Fruit fly (Drosophila melanogaster) whole organism, embryonic: ENCODE results near the gene CG14190.

ENCODE experiments used
- Abd-B ChIP-seq: fragments of 200-800 bp; sonication (Bioruptor generic); optimal IDR thresholded peaks from 2 replicates; lab custom pipeline; 2018; ENCODE audit warnings: missing biosample characterization, mild to moderate bottlenecking, missing genetic modification characterization, moderate library complexity
- Atf6 ChIP-seq: fragments of 200-800 bp; sonication (Bioruptor generic); IDR thresholded peaks from 2 replicates; pipeline ENCODE4 v1.3.6; 2022; ENCODE audit warnings: missing biosample characterization, missing genetic modification characterization
- BEAF-32 ChIP-seq: fragments of 200-800 bp; sonication (Bioruptor generic); optimal IDR thresholded peaks from 3 replicates; lab custom pipeline; 2017; ENCODE audit warnings: missing biosample characterization, missing genetic modification characterization, mild to moderate bottlenecking, moderate library complexity, missing genetic modification reagents
- Bteb2 ChIP-seq: fragments of 200-800 bp; sonication (Bioruptor generic); optimal IDR thresholded peaks from 2 replicates; lab custom pipeline; 2016; ENCODE audit warnings: missing biosample characterization, missing genetic modification characterization
- CG10431 ChIP-seq: fragments of 200-800 bp; sonication (Bioruptor generic); optimal IDR thresholded peaks from 3 replicates; lab custom pipeline; 2018; ENCODE audit warnings: missing biosample characterization, mild to moderate bottlenecking, missing genetic modification characterization
- CG10462 ChIP-seq: fragments of 200-800 bp; sonication (Bioruptor generic); optimal IDR thresholded peaks from 2 replicates; lab custom pipeline; 2016; ENCODE audit warnings: missing biosample characterization, missing genetic modification characterization
- CG10543 ChIP-seq: fragments of 200-800 bp; sonication (Bioruptor generic); optimal IDR thresholded peaks from 3 replicates; lab custom pipeline; 2017; ENCODE audit warnings: missing biosample characterization, mild to moderate bottlenecking, missing genetic modification characterization, moderate library complexity
- CG11093 ChIP-seq: fragments of 200-800 bp; sonication (Bioruptor generic); IDR thresholded peaks from 3 replicates; pipeline ENCODE4 v1.3.6; 2022; ENCODE audit warnings: missing biosample characterization, missing genetic modification characterization
- CG11560 ChIP-seq: fragments of 200-800 bp; sonication (Bioruptor generic); IDR thresholded peaks from 3 replicates; pipeline ENCODE4 v1.3.6; 2022; ENCODE audit warnings: missing biosample characterization, missing genetic modification characterization
- CG12104 ChIP-seq: fragments of 200-800 bp; sonication (Bioruptor generic); optimal IDR thresholded peaks from 3 replicates; lab custom pipeline; 2016; ENCODE audit warnings: missing biosample characterization, missing genetic modification characterization
- CG1233 ChIP-seq: fragments of 200-800 bp; sonication (Bioruptor generic); optimal IDR thresholded peaks from 4 replicates; lab custom pipeline; 2018; ENCODE audit warnings: missing biosample characterization, mild to moderate bottlenecking, missing genetic modification characterization
- CG12942 ChIP-seq: fragments of 200-800 bp; sonication (Bioruptor generic); optimal IDR thresholded peaks from 3 replicates; lab custom pipeline; 2016; ENCODE audit warnings: missing biosample characterization, missing genetic modification characterization
- CG14860 ChIP-seq: fragments of 200-800 bp; sonication (Bioruptor generic); IDR thresholded peaks from 3 replicates; pipeline ENCODE4 v1.3.6; 2022; ENCODE audit warnings: missing biosample characterization, missing genetic modification characterization; ENCODE audit not compliant: partially characterized antibody
- CG15696 ChIP-seq: fragments of 200-800 bp; sonication (Bioruptor generic); optimal IDR thresholded peaks from 2 replicates; lab custom pipeline; 2019; ENCODE audit warnings: missing biosample characterization, mild to moderate bottlenecking, missing genetic modification characterization, moderate library complexity
- CG16813 ChIP-seq: fragments of 200-800 bp; sonication (Bioruptor generic); IDR thresholded peaks from 3 replicates; pipeline ENCODE4 v1.3.6; 2022; ENCODE audit warnings: missing biosample characterization, missing genetic modification characterization; ENCODE audit not compliant: partially characterized antibody
- CG17186 ChIP-seq: fragments of 200-800 bp; sonication (Bioruptor generic); optimal IDR thresholded peaks from 3 replicates; lab custom pipeline; 2017; ENCODE audit warnings: missing biosample characterization, missing genetic modification reagents, missing genetic modification characterization
- CG17802 ChIP-seq: fragments of 200-800 bp; sonication (Bioruptor generic); optimal IDR thresholded peaks from 2 replicates; lab custom pipeline; 2018; ENCODE audit warnings: missing biosample characterization, mild to moderate bottlenecking, missing genetic modification characterization, moderate library complexity
- CG2875 ChIP-seq: fragments of 200-800 bp; sonication (Bioruptor generic); optimal IDR thresholded peaks from 2 replicates; lab custom pipeline; 2017; ENCODE audit warnings: missing biosample characterization, mild to moderate bottlenecking, missing genetic modification characterization, missing genetic modification reagents
- CG30020 ChIP-seq: fragments of 200-800 bp; optimal IDR thresholded peaks from 2 replicates; lab custom pipeline; 2019; ENCODE audit warnings: missing biosample characterization, mild to moderate bottlenecking, missing genetic modification characterization, moderate library complexity
- CG31224 ChIP-seq: fragments of 200-800 bp; sonication (Bioruptor generic); IDR thresholded peaks from 2 replicates; pipeline ENCODE4 v1.3.6; 2022; ENCODE audit warnings: missing biosample characterization, missing genetic modification characterization
- CG34376 ChIP-seq: fragments of 200-800 bp; sonication (Bioruptor generic); optimal IDR thresholded peaks from 2 replicates; lab custom pipeline; 2018; ENCODE audit warnings: missing biosample characterization, mild to moderate bottlenecking, missing genetic modification characterization
- CG4854 ChIP-seq: fragments of 200-800 bp; sonication (Bioruptor generic); optimal IDR thresholded peaks from 2 replicates; lab custom pipeline; 2016; ENCODE audit warnings: missing biosample characterization, missing genetic modification characterization, inconsistent platforms
- CG6654 ChIP-seq: fragments of 200-800 bp; sonication (Bioruptor generic); optimal IDR thresholded peaks from 2 replicates; lab custom pipeline; 2017; ENCODE audit warnings: missing biosample characterization, mild to moderate bottlenecking, missing genetic modification characterization
- CG8388 ChIP-seq: fragments of 200-800 bp; sonication (Bioruptor generic); optimal IDR thresholded peaks from 2 replicates; lab custom pipeline; 2019; ENCODE audit warnings: missing biosample characterization, mild to moderate bottlenecking, missing genetic modification characterization, moderate library complexity
- CG8478 ChIP-seq: fragments of >200 bp; optimal IDR thresholded peaks from 2 replicates; lab custom pipeline; 2018
- CG9215 ChIP-seq: fragments of 200-800 bp; sonication (Bioruptor generic); IDR thresholded peaks from 2 replicates; pipeline ENCODE4 v1.3.6; 2022; ENCODE audit warnings: missing biosample characterization, missing genetic modification characterization
- Dp ChIP-seq: fragments of 200-800 bp; sonication (Bioruptor generic); optimal IDR thresholded peaks from 2 replicates; lab custom pipeline; 2018; ENCODE audit warnings: missing biosample characterization, mild to moderate bottlenecking, missing genetic modification characterization, moderate library complexity
- Fer3 ChIP-seq: fragments of 200-800 bp; sonication (Bioruptor generic); optimal IDR thresholded peaks from 2 replicates; lab custom pipeline; 2018; ENCODE audit warnings: missing biosample characterization, mild to moderate bottlenecking, missing genetic modification characterization, moderate library complexity
- Gug ChIP-seq: fragments of 200-800 bp; sonication (Bioruptor generic); IDR thresholded peaks from 4 replicates; pipeline ENCODE4 v1.3.6; 2022; ENCODE audit warnings: missing biosample characterization, missing genetic modification characterization
- HLH4C ChIP-seq: fragments of 200-800 bp; sonication (Bioruptor generic); IDR thresholded peaks from 3 replicates; pipeline ENCODE4 v1.3.6; 2022; ENCODE audit warnings: missing biosample characterization, missing genetic modification characterization; ENCODE audit not compliant: partially characterized antibody
- HLH54F ChIP-seq: fragments of 200-800 bp; sonication (Bioruptor generic); optimal IDR thresholded peaks from 3 replicates; lab custom pipeline; 2016; ENCODE audit warnings: missing biosample characterization, missing genetic modification characterization
- Pdp1 ChIP-seq, 2 experiments: fragments of 200-800 bp; sonication (Bioruptor generic); optimal IDR thresholded peaks; 3 replicates each; lab custom pipeline; 2016; ENCODE audit warnings: missing biosample characterization in 2 of 2, missing genetic modification characterization in 2 of 2, mild to moderate bottlenecking in 1 of 2, moderate library complexity in 1 of 2
- Poxn ChIP-seq: fragments of 200-800 bp; sonication (Bioruptor generic); IDR thresholded peaks from 2 replicates; pipeline ENCODE4 v1.3.6; 2022; ENCODE audit warnings: missing biosample characterization, missing genetic modification characterization
- Sry-β ChIP-seq: fragments of 200-800 bp; sonication (Bioruptor generic); optimal IDR thresholded peaks from 2 replicates; lab custom pipeline; 2018; ENCODE audit warnings: missing biosample characterization, mild to moderate bottlenecking, missing genetic modification characterization, moderate library complexity
- Taf1 ChIP-seq: fragments of 200-800 bp; sonication (Bioruptor generic); IDR thresholded peaks from 2 replicates; pipeline ENCODE4 v1.3.6; 2022; ENCODE audit warnings: missing biosample characterization, missing genetic modification characterization
- ash1 ChIP-seq: fragments of 200-800 bp; sonication (Bioruptor generic); optimal IDR thresholded peaks from 2 replicates; lab custom pipeline; 2018; ENCODE audit warnings: missing biosample characterization, mild to moderate bottlenecking, missing genetic modification characterization
- fd3F ChIP-seq: fragments of 200-800 bp; sonication (Bioruptor generic); optimal IDR thresholded peaks from 2 replicates; lab custom pipeline; 2018; ENCODE audit warnings: missing biosample characterization, mild to moderate bottlenecking, missing genetic modification characterization, moderate library complexity
- gcm2 ChIP-seq: fragments of 200-800 bp; sonication (Bioruptor generic); optimal IDR thresholded peaks from 2 replicates; lab custom pipeline; 2016; ENCODE audit warnings: missing biosample characterization, missing genetic modification characterization
- jumu ChIP-seq: fragments of 200-800 bp; sonication (Bioruptor generic); optimal IDR thresholded peaks from 3 replicates; lab custom pipeline; 2016; ENCODE audit warnings: missing biosample characterization, missing genetic modification characterization
- klu ChIP-seq: fragments of 200-800 bp; sonication (Bioruptor generic); IDR thresholded peaks from 2 replicates; pipeline ENCODE4 v1.3.6; 2022; ENCODE audit warnings: missing biosample characterization, missing genetic modification characterization
- maf-S ChIP-seq: fragments of 200-800 bp; sonication (Bioruptor generic); optimal IDR thresholded peaks from 2 replicates; lab custom pipeline; 2016; ENCODE audit warnings: missing biosample characterization, missing genetic modification characterization
- mam ChIP-seq: fragments of 200-800 bp; sonication (Bioruptor generic); optimal IDR thresholded peaks from 3 replicates; lab custom pipeline; 2016; ENCODE audit warnings: missing biosample characterization, missing genetic modification characterization
- pho ChIP-seq: fragments of 200-800 bp; sonication (Bioruptor generic); optimal IDR thresholded peaks from 2 replicates; lab custom pipeline; 2016; ENCODE audit warnings: missing biosample characterization, missing genetic modification characterization
- rib ChIP-seq: fragments of 200-800 bp; sonication (Bioruptor generic); IDR thresholded peaks from 2 replicates; pipeline ENCODE4 v1.3.6; 2022; ENCODE audit warnings: missing biosample characterization, missing genetic modification characterization
- run ChIP-seq: fragments of 200-800 bp; sonication (Bioruptor generic); optimal IDR thresholded peaks from 3 replicates; lab custom pipeline; 2018; ENCODE audit warnings: missing biosample characterization, mild to moderate bottlenecking, missing genetic modification characterization
- scrt ChIP-seq: fragments of 200-800 bp; sonication (Bioruptor generic); optimal IDR thresholded peaks from 2 replicates; lab custom pipeline; 2018; ENCODE audit warnings: missing biosample characterization, mild to moderate bottlenecking, missing genetic modification characterization, moderate library complexity
- sens ChIP-seq: fragments of 200-800 bp; sonication (Bioruptor generic); peaks from one replicate; lab custom pipeline; 2016; ENCODE audit warnings: missing biosample characterization, missing genetic modification characterization
- trh ChIP-seq: fragments of 200-800 bp; sonication (Bioruptor generic); optimal IDR thresholded peaks from 2 replicates; lab custom pipeline; 2016; ENCODE audit warnings: missing biosample characterization, missing genetic modification characterization
- zf30C ChIP-seq: fragments of 200-800 bp; sonication (Bioruptor generic); optimal IDR thresholded peaks from 3 replicates; lab custom pipeline; 2018; ENCODE audit warnings: missing biosample characterization, mild to moderate bottlenecking, missing genetic modification characterization

Gene CG14190

dm6 chrX:19018102-19018814 lies 38.5 kb upstream of the CG14190 start (continued):
- TF ChIP-seq CG9215, result peak; percentile 63
- TF ChIP-seq run (tag; lab: Kevin White, UChicago), result peak; percentile 48
- peak; percentile 36; the same call in 2 of the 3 replicates for TF ChIP-seq CG11560
- peak; percentile 78 for TF ChIP-seq CG8388 (GFP tag; lab: Kevin White, UChicago)
- TF ChIP-seq CG2875 (GFP tag; lab: Kevin White, UChicago), result peak; percentile 77
- TF ChIP-seq rib (GFP tag; lab: Robert Waterston, UW), result no peak
- TF ChIP-seq HLH4C (GFP tag; lab: Robert Waterston, UW), result no peak
- peak; percentile 54 for TF ChIP-seq CG10462 (GFP tag; lab: Kevin White, UChicago)
- TF ChIP-seq CG16813 (GFP tag; lab: Robert Waterston, UW), result no peak
- TF ChIP-seq Gug, result peak; percentile 81
- TF ChIP-seq CG34376, result peak; percentile 46
- TF ChIP-seq CG10543, result peak; percentile 66
- peak; percentile 68 for TF ChIP-seq Abd-B (GFP tag; lab: Kevin White, UChicago)
- peak; percentile 34 for TF ChIP-seq CG30020 (tag; lab: Kevin White, UChicago)
- TF ChIP-seq CG8478 (lab: Kevin White, UChicago), result no peak
- peak; percentile 75 for TF ChIP-seq mam (GFP tag; lab: Kevin White, UChicago)
- TF ChIP-seq CG1233, result peak; percentile 73
- TF ChIP-seq Dp (GFP tag; lab: Kevin White, UChicago), result no peak
- peak; percentile 38; the same call in 1 of the 2 replicates for TF ChIP-seq CG31224
- TF ChIP-seq HLH54F, result peak; percentile 57
- TF ChIP-seq Sry-β (GFP tag; lab: Kevin White, UChicago), result peak; percentile 23
- no peak for TF ChIP-seq CG14860 (GFP tag; lab: Robert Waterston, UW)
- no peak for TF ChIP-seq gcm2 (GFP tag; lab: Kevin White, UChicago)
- peak; percentile 51 for TF ChIP-seq trh
- TF ChIP-seq Atf6 (GFP tag; lab: Robert Waterston, UW), result peak; percentile 71
- TF ChIP-seq zf30C (GFP tag; lab: Kevin White, UChicago), result peak; percentile 82
- TF ChIP-seq klu (GFP tag; lab: Robert Waterston, UW), result 0 out of 2 replicates have a peak, but pooled peaks have one; percentile 19
- TF ChIP-seq Taf1 (GFP tag; lab: Robert Waterston, UW), result peak; percentile 56; the same call in 1 of the 2 replicates
- peak; percentile 59 for TF ChIP-seq fd3F (GFP tag; lab: Kevin White, UChicago)
- peak; percentile 24 for TF ChIP-seq CG17186 (GFP tag; lab: Kevin White, UChicago)
- peak; percentile 87 for TF ChIP-seq jumu
- TF ChIP-seq CG12104 (GFP tag; lab: Kevin White, UChicago), result no peak
- peak; percentile 55 for TF ChIP-seq CG17802 (tag; lab: Kevin White, UChicago)
- TF ChIP-seq Poxn (GFP tag; lab: Robert Waterston, UW), result no peak
- TF ChIP-seq Pdp1 (GFP tag; optimal IDR thresholded peaks at IDR 0.05; lab: Kevin White, UChicago), result peak; percentile 64 to 71
- TF ChIP-seq Fer3 (tag; lab: Kevin White, UChicago), result peak; percentile 79
- TF ChIP-seq BEAF-32 (GFP tag; lab: Kevin White, UChicago), result no peak
- TF ChIP-seq CG12942 (GFP tag; lab: Kevin White, UChicago), result peak; percentile 73
- peak; percentile 71; the same call in 2 of the 3 replicates for TF ChIP-seq CG11093
- TF ChIP-seq CG15696 (tag; lab: Kevin White, UChicago), result peak; percentile 68
- TF ChIP-seq CG10431, result peak; percentile 61
- TF ChIP-seq pho (GFP tag; lab: Kevin White, UChicago), result peak; percentile 66
- peak; percentile 60 for TF ChIP-seq maf-S (GFP tag; lab: Kevin White, UChicago)
- no peak for TF ChIP-seq ash1 (GFP tag; lab: Kevin White, UChicago)
- no peak for TF ChIP-seq Bteb2 (GFP tag; lab: Kevin White, UChicago)
- peak; percentile 65 for TF ChIP-seq CG6654 (GFP tag; lab: Kevin White, UChicago)
- peak; percentile 51 for TF ChIP-seq CG4854
- TF ChIP-seq sens, result peak; percentile 97
- peak; percentile 73 for TF ChIP-seq scrt (GFP tag; lab: Kevin White, UChicago)
